Worm (Caenorhabditis elegans): Measurements from ENCODE around the gene B0001.4.

DNA sequence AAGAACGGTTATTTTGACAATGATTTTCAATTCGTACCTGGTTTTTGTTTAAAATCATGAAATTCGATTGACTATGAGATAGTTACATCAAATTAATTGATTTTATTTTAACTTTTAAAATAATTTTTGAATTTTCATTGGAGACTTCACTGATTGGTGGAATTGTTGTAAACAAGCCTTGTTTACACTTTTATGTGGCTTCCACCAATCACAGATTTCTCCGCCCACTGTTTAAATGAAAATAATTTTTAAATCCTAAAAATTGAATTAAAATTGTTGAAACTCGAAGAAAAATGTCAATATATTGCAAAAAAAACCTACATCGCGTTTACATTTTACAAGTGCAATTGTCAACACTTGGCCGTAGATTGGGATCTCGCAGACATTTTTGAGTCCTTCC, 17.5 kb downstream of the B0001.4 start:
- TF ChIP-seq him-1 (tag; optimal IDR thresholded peaks at IDR 0.05) (no peak), W03F9.2 (tag; optimal IDR thresholded peaks at IDR 0.05) (no peak), dao-5 (tag; optimal IDR thresholded peaks at IDR 0.05) (no peak)
